Fruit fly (Drosophila melanogaster) whole organism, embryonic: ENCODE results near the gene CG1635.

Experiments
- B-H1 ChIP-seq: fragments of 200-800 bp; sonication (Bioruptor generic); IDR thresholded peaks from 3 replicates; pipeline ENCODE4 v1.3.6; 2022; ENCODE audit warnings: missing biosample characterization, missing genetic modification characterization
- B-H2 ChIP-seq: fragments of 200-800 bp; sonication (Bioruptor generic); optimal IDR thresholded peaks from 2 replicates; lab custom pipeline; 2018; ENCODE audit warnings: missing biosample characterization, mild to moderate bottlenecking, missing genetic modification characterization
- Bdp1 ChIP-seq: fragments of 200-800 bp; sonication (Bioruptor generic); optimal IDR thresholded peaks from 3 replicates; lab custom pipeline; 2016; ENCODE audit warnings: missing biosample characterization, missing genetic modification characterization
- CG10462 ChIP-seq: fragments of 200-800 bp; sonication (Bioruptor generic); optimal IDR thresholded peaks from 2 replicates; lab custom pipeline; 2016; ENCODE audit warnings: missing biosample characterization, missing genetic modification characterization
- CG12104 ChIP-seq: fragments of 200-800 bp; sonication (Bioruptor generic); optimal IDR thresholded peaks from 3 replicates; lab custom pipeline; 2016; ENCODE audit warnings: missing biosample characterization, missing genetic modification characterization
- CG12744 ChIP-seq: fragments of 200-800 bp; sonication (Bioruptor generic); optimal IDR thresholded peaks from 2 replicates; lab custom pipeline; 2016; ENCODE audit warnings: missing biosample characterization, missing genetic modification characterization
- CG13123 ChIP-seq: fragments of 200-800 bp; sonication (Bioruptor generic); optimal IDR thresholded peaks from 2 replicates; lab custom pipeline; 2016; ENCODE audit warnings: missing biosample characterization, missing genetic modification characterization
- CG14710 ChIP-seq: fragments of 200-800 bp; sonication (Bioruptor generic); optimal IDR thresholded peaks from 3 replicates; lab custom pipeline; 2019; ENCODE audit warnings: missing biosample characterization, mild to moderate bottlenecking, missing genetic modification characterization, moderate library complexity
- CG15696 ChIP-seq: fragments of 200-800 bp; sonication (Bioruptor generic); optimal IDR thresholded peaks from 2 replicates; lab custom pipeline; 2019; ENCODE audit warnings: missing biosample characterization, mild to moderate bottlenecking, missing genetic modification characterization, moderate library complexity
- CG1647 ChIP-seq: fragments of 200-800 bp; sonication (Bioruptor generic); optimal IDR thresholded peaks from 3 replicates; lab custom pipeline; 2016; ENCODE audit warnings: missing biosample characterization, missing genetic modification characterization
- CG17612 ChIP-seq: fragments of 200-800 bp; sonication (Bioruptor generic); IDR thresholded peaks from 2 replicates; pipeline ENCODE4 v1.3.6; 2022; ENCODE audit warnings: missing biosample characterization, missing genetic modification characterization
- CG1792 ChIP-seq: fragments of 200-800 bp; sonication (Bioruptor generic); optimal IDR thresholded peaks from 2 replicates; lab custom pipeline; 2016; ENCODE audit warnings: missing biosample characterization, missing genetic modification characterization
- CG2120 ChIP-seq: fragments of 200-800 bp; sonication (Bioruptor generic); optimal IDR thresholded peaks from 3 replicates; lab custom pipeline; 2016; ENCODE audit warnings: missing biosample characterization, missing genetic modification characterization
- CG2199 ChIP-seq: fragments of 200-800 bp; sonication (Bioruptor generic); IDR thresholded peaks from 3 replicates; pipeline ENCODE4 v1.3.6; 2022; ENCODE audit warnings: missing biosample characterization, missing genetic modification characterization
- CG43689 ChIP-seq: fragments of 200-800 bp; sonication (Bioruptor generic); IDR thresholded peaks from 2 replicates; pipeline ENCODE4 v1.3.6; 2022; ENCODE audit warnings: missing biosample characterization, missing genetic modification characterization
- CG4854 ChIP-seq: fragments of 200-800 bp; sonication (Bioruptor generic); optimal IDR thresholded peaks from 2 replicates; lab custom pipeline; 2016; ENCODE audit warnings: missing biosample characterization, missing genetic modification characterization, inconsistent platforms
- CG5245 ChIP-seq: fragments of 200-800 bp; sonication (Bioruptor generic); optimal IDR thresholded peaks from 3 replicates; lab custom pipeline; 2016; ENCODE audit warnings: missing biosample characterization, missing genetic modification characterization
- CG6272 ChIP-seq: fragments of 200-800 bp; sonication (Bioruptor generic); IDR thresholded peaks from 2 replicates; pipeline ENCODE4 v1.3.6; 2022; ENCODE audit warnings: missing biosample characterization, missing genetic modification characterization
- CG8924 ChIP-seq: fragments of 200-800 bp; optimal IDR thresholded peaks from 3 replicates; lab custom pipeline; 2019; ENCODE audit warnings: missing biosample characterization, mild to moderate bottlenecking, missing genetic modification characterization, moderate library complexity
- Dbx ChIP-seq: fragments of 200-800 bp; sonication (Bioruptor generic); IDR thresholded peaks from 3 replicates; pipeline ENCODE4 v1.3.6; 2022; ENCODE audit warnings: missing biosample characterization, missing genetic modification characterization
- E2f1 ChIP-seq: fragments of 200-800 bp; sonication (Bioruptor generic); IDR thresholded peaks from 2 replicates; pipeline ENCODE4 v1.3.6; 2022; ENCODE audit warnings: missing biosample characterization, missing genetic modification characterization
- Fer3 ChIP-seq: fragments of 200-800 bp; sonication (Bioruptor generic); optimal IDR thresholded peaks from 2 replicates; lab custom pipeline; 2018; ENCODE audit warnings: missing biosample characterization, mild to moderate bottlenecking, missing genetic modification characterization, moderate library complexity
- HmgZ ChIP-seq: fragments of 200-800 bp; sonication (Bioruptor generic); optimal IDR thresholded peaks from 2 replicates; lab custom pipeline; 2018; ENCODE audit warnings: missing biosample characterization, mild to moderate bottlenecking, missing genetic modification characterization
- Hmr ChIP-seq: fragments of 200-800 bp; sonication (Bioruptor generic); optimal IDR thresholded peaks from 3 replicates; lab custom pipeline; 2017; ENCODE audit warnings: mild to moderate bottlenecking, missing biosample characterization, missing genetic modification reagents, missing genetic modification characterization
- Hr3 ChIP-seq: fragments of 200-800 bp; sonication (Bioruptor generic); optimal IDR thresholded peaks from 3 replicates; lab custom pipeline; 2016; ENCODE audit warnings: missing biosample characterization, missing genetic modification characterization
- Myb ChIP-seq: fragments of 200-800 bp; sonication (Bioruptor generic); optimal IDR thresholded peaks from 2 replicates; lab custom pipeline; 2016; ENCODE audit warnings: missing biosample characterization, missing genetic modification characterization
- az2 ChIP-seq: fragments of 200-800 bp; sonication (Bioruptor generic); optimal IDR thresholded peaks from 3 replicates; lab custom pipeline; 2016; ENCODE audit warnings: missing biosample characterization, missing genetic modification characterization
- bbx ChIP-seq: fragments of 200-800 bp; sonication (Bioruptor generic); IDR thresholded peaks from 2 replicates; pipeline ENCODE4 v1.3.6; 2022; ENCODE audit warnings: missing biosample characterization, missing genetic modification characterization; ENCODE audit not compliant: partially characterized antibody
- bowl ChIP-seq: fragments of 200-800 bp; sonication (Bioruptor generic); IDR thresholded peaks from 2 replicates; pipeline ENCODE4 v1.3.6; 2022; ENCODE audit warnings: missing biosample characterization, missing genetic modification characterization
- cad ChIP-seq: fragments of >200 bp; optimal IDR thresholded peaks from 2 replicates; lab custom pipeline; 2017; ENCODE audit warnings: missing biosample characterization, missing genetic modification characterization
- chif ChIP-seq, 2 experiments: fragments of 200-800 bp; sonication (Bioruptor generic); optimal IDR thresholded peaks; 3 replicates each; lab custom pipeline; 2016; ENCODE audit warnings: missing biosample characterization in 2 of 2, missing genetic modification characterization in 2 of 2
- cwo ChIP-seq: fragments of 200-800 bp; sonication (Bioruptor generic); optimal IDR thresholded peaks from 3 replicates; lab custom pipeline; 2017; ENCODE audit warnings: missing biosample characterization, missing genetic modification characterization, mild to moderate bottlenecking, moderate library complexity, missing genetic modification reagents
- exex ChIP-seq: fragments of 200-800 bp; sonication (Bioruptor generic); optimal IDR thresholded peaks from 4 replicates; lab custom pipeline; 2018; ENCODE audit warnings: missing biosample characterization, mild to moderate bottlenecking, missing genetic modification characterization, moderate library complexity
- ftz-f1 ChIP-seq: fragments of 200-800 bp; sonication (Bioruptor generic); optimal IDR thresholded peaks from 2 replicates; lab custom pipeline; 2016; ENCODE audit warnings: missing biosample characterization, missing genetic modification characterization
- gfzf ChIP-seq: fragments of 200-800 bp; sonication (Bioruptor generic); optimal IDR thresholded peaks from 2 replicates; lab custom pipeline; 2016; ENCODE audit warnings: missing biosample characterization, mild to moderate bottlenecking, missing genetic modification characterization, moderate library complexity
- gro ChIP-seq: fragments of 200-800 bp; sonication (Bioruptor generic); optimal IDR thresholded peaks from 2 replicates; lab custom pipeline; 2016; ENCODE audit warnings: missing biosample characterization, missing genetic modification characterization
- insv ChIP-seq, 2 experiments: fragments of 200-800 bp; sonication (Bioruptor generic); optimal IDR thresholded peaks; 3 replicates each; lab custom pipeline; 2016 to 2018; ENCODE audit warnings: missing biosample characterization in 2 of 2, missing genetic modification characterization in 2 of 2
- jigr1 ChIP-seq: fragments of 200-800 bp; sonication (Bioruptor generic); IDR thresholded peaks from 3 replicates; pipeline ENCODE4 v1.3.6; 2022; ENCODE audit warnings: missing biosample characterization, missing genetic modification characterization
- kni ChIP-seq: fragments of 200-800 bp; sonication (Bioruptor generic); optimal IDR thresholded peaks from 3 replicates; lab custom pipeline; 2017; ENCODE audit warnings: mild to moderate bottlenecking, missing biosample characterization, missing genetic modification reagents, missing genetic modification characterization
- mirr ChIP-seq: fragments of 200-800 bp; sonication (Bioruptor generic); optimal IDR thresholded peaks from 3 replicates; lab custom pipeline; 2018; ENCODE audit warnings: missing biosample characterization, mild to moderate bottlenecking, missing genetic modification characterization
- p53 ChIP-seq: fragments of 200-800 bp; sonication (Bioruptor generic); optimal IDR thresholded peaks from 2 replicates; lab custom pipeline; 2016; ENCODE audit warnings: missing biosample characterization, missing genetic modification characterization
- pzg ChIP-seq: fragments of 200-800 bp; sonication (Bioruptor generic); optimal IDR thresholded peaks from 3 replicates; lab custom pipeline; 2018; ENCODE audit warnings: missing biosample characterization, mild to moderate bottlenecking, missing genetic modification characterization, moderate library complexity
- schlank ChIP-seq: fragments of 200-800 bp; sonication (Bioruptor generic); optimal IDR thresholded peaks from 2 replicates; lab custom pipeline; 2018; ENCODE audit warnings: missing biosample characterization, mild to moderate bottlenecking, missing genetic modification characterization
- sd ChIP-seq: fragments of 200-800 bp; sonication (Bioruptor generic); optimal IDR thresholded peaks from 3 replicates; lab custom pipeline; 2018; ENCODE audit warnings: missing biosample characterization, mild to moderate bottlenecking, missing genetic modification characterization, moderate library complexity
- sens ChIP-seq: fragments of 200-800 bp; sonication (Bioruptor generic); peaks from one replicate; lab custom pipeline; 2016; ENCODE audit warnings: missing biosample characterization, missing genetic modification characterization
- slou ChIP-seq: fragments of 200-800 bp; sonication (Bioruptor generic); optimal IDR thresholded peaks from 3 replicates; lab custom pipeline; 2016; ENCODE audit warnings: missing biosample characterization, missing genetic modification characterization
- tll ChIP-seq, 2 experiments: fragments of 200-800 bp in 1 of 2; fragments of >200 bp in 1 of 2; sonication (Bioruptor generic) in 1 of 2; optimal IDR thresholded peaks; 2 replicates each; lab custom pipeline; 2017 to 2019; ENCODE audit warnings: missing biosample characterization in 2 of 2, missing genetic modification characterization in 2 of 2, mild to moderate bottlenecking in 1 of 2, moderate library complexity in 1 of 2
- trh ChIP-seq: fragments of 200-800 bp; sonication (Bioruptor generic); optimal IDR thresholded peaks from 2 replicates; lab custom pipeline; 2016; ENCODE audit warnings: missing biosample characterization, missing genetic modification characterization
- twi ChIP-seq: fragments of 200-800 bp; optimal IDR thresholded peaks from 2 replicates; lab custom pipeline; 2019; ENCODE audit warnings: missing biosample characterization, mild to moderate bottlenecking, missing genetic modification characterization, moderate library complexity
- wor ChIP-seq: fragments of 200-800 bp; sonication (Bioruptor generic); IDR thresholded peaks from 2 replicates; pipeline ENCODE4 v1.3.6; 2022; ENCODE audit warnings: missing biosample characterization, missing genetic modification characterization
- zen ChIP-seq: fragments of 200-800 bp; sonication (Bioruptor generic); optimal IDR thresholded peaks from 3 replicates; lab custom pipeline; 2018; ENCODE audit warnings: missing biosample characterization, mild to moderate bottlenecking, missing genetic modification characterization, moderate library complexity

The CG1635 gene

DNA sequence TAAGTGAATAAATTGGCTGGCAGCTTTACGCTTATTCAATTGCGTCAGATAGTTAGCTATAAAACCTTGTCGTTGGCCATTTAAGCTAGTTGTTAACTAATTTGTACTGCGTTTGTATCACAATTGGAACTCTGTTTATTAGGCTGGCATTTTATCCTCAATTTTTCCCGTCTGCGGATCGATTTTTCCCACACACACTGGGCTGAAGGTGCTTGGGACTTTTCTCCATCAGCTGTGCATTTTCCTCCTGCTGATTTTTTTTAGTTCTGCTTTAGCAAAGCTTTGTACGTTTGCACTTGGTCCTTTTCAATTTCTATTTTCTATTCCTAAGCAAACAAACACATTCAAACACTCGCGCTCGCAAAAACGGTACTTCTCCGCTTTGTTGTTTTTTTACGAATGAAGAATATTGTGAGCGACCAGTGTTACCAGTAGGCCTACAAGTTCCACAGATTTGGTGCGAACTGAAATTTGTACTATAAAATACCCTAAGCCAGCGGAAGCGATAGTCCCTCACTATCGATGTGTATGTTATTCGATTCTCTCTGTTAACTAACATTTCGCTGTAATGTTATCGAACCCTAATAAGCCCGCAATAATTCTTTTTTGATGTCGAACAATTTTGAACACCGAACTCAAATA, 21.1 kb downstream of the CG1635 start (continued):
- TF ChIP-seq zen (tag; lab: Kevin White, UChicago) (no peak), CG1792 (GFP tag; lab: Kevin White, UChicago) (peak; percentile 32), B-H1 (GFP tag; lab: Robert Waterston, UW) (no peak), bbx (GFP tag; lab: Robert Waterston, UW) (no peak), HmgZ (tag; lab: Kevin White, UChicago) (peak; percentile 79), CG43689 (GFP tag; lab: Robert Waterston, UW) (no peak), CG13123 (GFP tag; lab: Kevin White, UChicago) (no peak), ftz-f1 (peak; percentile 18), jigr1 (GFP tag; lab: Robert Waterston, UW) (no peak), exex (peak; percentile 8), Fer3 (tag; lab: Kevin White, UChicago) (peak; percentile 55), wor (GFP tag; lab: Robert Waterston, UW) (no peak), az2 (GFP tag; lab: Kevin White, UChicago) (no peak), CG2120 (peak; percentile 39), p53 (GFP tag; lab: Kevin White, UChicago) (peak; percentile 8), sd (tag; lab: Kevin White, UChicago) (no peak), CG1647 (GFP tag; lab: Kevin White, UChicago) (peak; percentile 5), schlank (no peak), bowl (no peak), gro (GFP tag; lab: Kevin White, UChicago) (peak; percentile 28), CG5245 (GFP tag; lab: Kevin White, UChicago) (no peak), chif (GFP tag; optimal IDR thresholded peaks at IDR 0.05; lab: Kevin White, UChicago) (peak in 1 of 2 experiments; percentile 13), mirr (GFP tag; lab: Kevin White, UChicago) (peak; percentile 70), insv (GFP tag; optimal IDR thresholded peaks at IDR 0.05; lab: Kevin White, UChicago) (peak in 1 of 2 experiments; percentile 60), cad (GFP tag; lab: Kevin White, UChicago) (no peak), B-H2 (peak; percentile 72), pzg (GFP tag; lab: Kevin White, UChicago) (peak; percentile 98), CG12744 (GFP tag; lab: Kevin White, UChicago) (peak; percentile 17), sens (GFP tag; lab: Kevin White, UChicago) (peak; percentile 41), Dbx (GFP tag; lab: Robert Waterston, UW) (no peak), CG14710 (tag; lab: Kevin White, UChicago) (peak; percentile 75), CG2199 (no peak), gfzf (peak; percentile 96), CG4854 (GFP tag; lab: Kevin White, UChicago) (peak; percentile 15), cwo (GFP tag; lab: Kevin White, UChicago) (no peak), slou (GFP tag; lab: Kevin White, UChicago) (no peak), kni (GFP tag; lab: Kevin White, UChicago) (no peak), Hmr (GFP tag; lab: Kevin White, UChicago) (peak; percentile 73), trh (no peak), CG12104 (GFP tag; lab: Kevin White, UChicago) (no peak), twi (tag; lab: Kevin White, UChicago) (peak; percentile 7), CG15696 (tag; lab: Kevin White, UChicago) (peak; percentile 5), CG10462 (GFP tag; lab: Kevin White, UChicago) (no peak), E2f1 (GFP tag; lab: Robert Waterston, UW) (no peak), Bdp1 (GFP tag; lab: Kevin White, UChicago) (no peak), Myb (GFP tag; lab: Kevin White, UChicago) (peak; percentile 20), CG8924 (peak; percentile 43), CG17612 (no peak), Hr3 (GFP tag; lab: Kevin White, UChicago) (no peak), tll (GFP tag; optimal IDR thresholded peaks at IDR 0.05; lab: Kevin White, UChicago) (no peak), CG6272 (no peak)
